Worm (Caenorhabditis elegans): Measurements from ENCODE around the gene F47C12.13.

- no peak for TF ChIP-seq ztf-11 (tag; optimal IDR thresholded peaks at IDR 0.05)
- no peak for TF ChIP-seq fos-1 (tag; optimal IDR thresholded peaks at IDR 0.05)
- TF ChIP-seq skn-1 (tag; optimal IDR thresholded peaks at IDR 0.05): no peak
- TF ChIP-seq pqm-1 (tag; optimal IDR thresholded peaks at IDR 0.05): no peak
- no peak for TF ChIP-seq egl-5 (tag; optimal IDR thresholded peaks at IDR 0.05)
- no peak for TF ChIP-seq ceh-9 (tag; optimal IDR thresholded peaks at IDR 0.05)
- no peak for TF ChIP-seq nhr-11 (tag; optimal IDR thresholded peaks at IDR 0.05)
These were observed 10.9 kb upstream of the F47C12.13 start for ce11 chrIV:4005166-4005565.

Data from whole organism, L3 larva.